Fruit fly (Drosophila melanogaster) whole organism: ENCODE data around the gene CG15370.

ENCODE experiments used
- CG8478 ChIP-seq: fragments of >200 bp; optimal IDR thresholded peaks from 2 replicates; lab custom pipeline; 2018; ENCODE audit warnings: inconsistent platforms
- EcR ChIP-seq, 2 experiments: fragments of >200 bp; optimal IDR thresholded peaks; 2 replicates each; lab custom pipeline; 2017; ENCODE audit warnings: missing biosample characterization in 2 of 2, missing genetic modification characterization in 2 of 2, missing genetic modification reagents in 2 of 2
- psq ChIP-seq: fragments of >200 bp; optimal IDR thresholded peaks from 2 replicates; lab custom pipeline; 2017
- usp ChIP-seq: fragments of >200 bp; optimal IDR thresholded peaks from 2 replicates; lab custom pipeline; 2017; ENCODE audit warnings: missing biosample characterization, missing genetic modification characterization, mixed read lengths

DNA sequence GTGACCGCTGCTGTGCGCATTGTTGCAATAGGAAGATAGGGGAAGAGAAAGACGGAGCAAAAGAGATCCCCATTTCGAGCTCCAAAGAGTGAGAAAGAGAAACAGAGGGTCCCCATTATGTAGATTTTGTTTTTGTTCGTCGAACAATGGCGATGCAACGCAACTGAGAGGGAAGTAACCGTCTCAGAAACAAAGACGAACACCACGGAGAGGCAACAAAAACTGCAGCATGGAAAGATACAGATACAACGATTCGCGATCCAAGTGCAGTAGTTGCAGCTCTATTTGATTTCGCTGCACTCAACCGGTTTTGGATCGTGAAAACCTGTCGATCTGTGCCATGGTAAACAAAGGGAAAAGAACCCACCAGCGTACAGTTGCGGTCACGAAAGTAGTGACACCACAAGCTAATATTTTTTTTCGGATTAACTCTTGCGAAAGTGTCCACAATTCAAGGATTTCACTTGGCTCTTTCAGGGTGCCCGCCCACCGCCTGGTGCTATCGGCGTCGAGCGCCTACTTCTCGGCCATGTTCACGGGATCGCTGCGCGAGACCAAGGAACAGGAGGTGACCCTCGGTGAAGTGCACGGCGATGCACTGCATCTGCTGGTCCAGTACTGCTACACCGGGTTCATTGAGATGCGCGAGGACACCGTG lies 26.9 kb downstream of the CG15370 start:
- no peak for TF ChIP-seq usp (GFP tag; lab: Kevin White, UChicago)
- TF ChIP-seq CG8478 (lab: Kevin White, UChicago) = no peak
- no peak for TF ChIP-seq EcR (GFP tag; optimal IDR thresholded peaks at IDR 0.05; lab: Kevin White, UChicago)
- TF ChIP-seq psq (lab: Kevin White, UChicago) = no peak
